Worm (Caenorhabditis elegans) whole organism, young adult: ENCODE results near the gene scl-8.

ENCODE experiments used
- ama-1 ChIP-seq, 3 experiments: fragments of 150-350 bp in 1 of 3; sonication (generic microtip) in 2 of 3; optimal IDR thresholded peaks; 2 replicates each; lab custom pipeline; 2014 to 2018; ENCODE audit warnings: missing biosample characterization in 2 of 3, missing genetic modification characterization in 2 of 3, missing genetic modification reagents in 2 of 3
- dpl-1 ChIP-seq: fragments of 150-350 bp; optimal IDR thresholded peaks from 2 replicates; lab custom pipeline; 2014; ENCODE audit warnings: missing biosample characterization, missing genetic modification reagents, missing genetic modification characterization
- him-1 ChIP-seq: sonication (generic microtip); optimal IDR thresholded peaks from 2 replicates; lab custom pipeline; 2016; ENCODE audit warnings: missing genotype, missing genetic modification reagents, missing genetic modification characterization, missing compliant biosample characterization
- hmg-20 ChIP-seq: fragments of 200-800 bp; sonication (Bioruptor generic); IDR thresholded peaks from 2 replicates; pipeline ENCODE4 v1.3.6; 2022; ENCODE audit warnings: missing genetic modification reagents, missing genetic modification characterization, missing compliant biosample characterization
- pbrm-1 ChIP-seq: fragments of 200-800 bp; sonication (Bioruptor generic); IDR thresholded peaks from 2 replicates; pipeline ENCODE4 v1.3.6; 2022; ENCODE audit warnings: missing genetic modification reagents, missing genetic modification characterization, missing compliant biosample characterization
- pha-4 ChIP-seq: fragments of 150-350 bp; sonication (generic microtip); optimal IDR thresholded peaks from 2 replicates; lab custom pipeline; 2014; ENCODE audit warnings: missing biosample characterization, missing genetic modification reagents, missing genetic modification characterization
- tbp1 ChIP-seq: fragments of 200-800 bp; sonication (Bioruptor generic); optimal IDR thresholded peaks from 2 replicates; lab custom pipeline; 2018; ENCODE audit warnings: mild to moderate bottlenecking, missing genetic modification characterization, missing compliant biosample characterization
- zim-3 ChIP-seq: sonication (generic microtip); optimal IDR thresholded peaks from 2 replicates; lab custom pipeline; 2017; ENCODE audit warnings: mild to moderate bottlenecking, missing genetic modification characterization, moderate library complexity, missing compliant biosample characterization

ce11 chrIV:13063714-13064113 lies 7.8 kb upstream of the scl-8 start, which contains the start of gene scl-5:
- no peak for TF ChIP-seq pbrm-1 (GFP tag; lab: Robert Waterston, UW)
- TF ChIP-seq pha-4 (tag; lab: Kevin White, UChicago): no peak
- TF ChIP-seq dpl-1 (GFP tag; lab: Kevin White, UChicago): no peak
- no peak for TF ChIP-seq hmg-20 (GFP tag; lab: Robert Waterston, UW)
- TF ChIP-seq him-1 (tag; lab: Kevin White, UChicago): no peak
- no peak for TF ChIP-seq tbp1 (GFP tag; lab: Kevin White, UChicago)
- TF ChIP-seq zim-3 (tag; lab: Kevin White, UChicago): no peak
- TF ChIP-seq ama-1 (optimal IDR thresholded peaks at IDR 0.05; lab: Kevin White, UChicago): no peak
- TF ChIP-seq ama-1 (GFP tag; optimal IDR thresholded peaks at IDR 0.05; lab: Kevin White, UChicago): no peak
